Fruit fly (Drosophila melanogaster) whole organism, wandering third instar larva: ENCODE measurements around the gene Cyp4c3.
A peak's percentile ranks its signal among the peaks of the same experiment; 100 is the strongest.

Experiments used
- Abd-B ChIP-seq: fragments of >200 bp; optimal IDR thresholded peaks from 2 replicates; lab custom pipeline; 2017; ENCODE audit warnings: missing biosample characterization, missing genetic modification characterization
- CG32264 ChIP-seq: fragments of 200-800 bp; sonication (Bioruptor generic); optimal IDR thresholded peaks from 2 replicates; lab custom pipeline; 2016; ENCODE audit warnings: missing biosample characterization, missing genetic modification characterization
- CG9705 ChIP-seq: fragments of 200-800 bp; sonication (Bioruptor generic); optimal IDR thresholded peaks from 2 replicates; lab custom pipeline; 2018; ENCODE audit warnings: missing biosample characterization, mild to moderate bottlenecking, missing genetic modification characterization
- Dfd ChIP-seq: fragments of >200 bp; optimal IDR thresholded peaks from 2 replicates; lab custom pipeline; 2017; ENCODE audit warnings: missing biosample characterization, missing genetic modification characterization
- Dif ChIP-seq: fragments of 200-275, 200-300 bp; sonication (Bioruptor generic); optimal IDR thresholded peaks from 2 replicates; lab custom pipeline; 2018; ENCODE audit warnings: missing biosample characterization, missing genetic modification characterization; ENCODE audit not compliant: partially characterized antibody
- HLH106 ChIP-seq: fragments of 200-800 bp; optimal IDR thresholded peaks from 3 replicates; lab custom pipeline; 2019; ENCODE audit warnings: missing biosample characterization, mild to moderate bottlenecking, missing genetic modification characterization, moderate library complexity
- Hr78 ChIP-seq: fragments of >200 bp; optimal IDR thresholded peaks from 2 replicates; lab custom pipeline; 2017; ENCODE audit warnings: missing biosample characterization, missing genetic modification characterization
- Hr83 ChIP-seq: fragments of 200-300 bp; sonication (Bioruptor generic); optimal IDR thresholded peaks from 2 replicates; lab custom pipeline; 2016; ENCODE audit warnings: missing biosample characterization, mild to moderate bottlenecking, missing genetic modification characterization, moderate library complexity; ENCODE audit not compliant: poor library complexity, severe bottlenecking
- Jra ChIP-seq: sonication (Bioruptor generic); optimal IDR thresholded peaks from 2 replicates; lab custom pipeline; 2016; ENCODE audit warnings: missing biosample characterization, missing genetic modification characterization
- Myc ChIP-seq: fragments of >200 bp; optimal IDR thresholded peaks from 2 replicates; lab custom pipeline; 2017
- OdsH ChIP-seq: fragments of 200-800 bp; sonication (Bioruptor generic); optimal IDR thresholded peaks from 2 replicates; lab custom pipeline; 2016; ENCODE audit warnings: missing biosample characterization, mild to moderate bottlenecking, missing genetic modification characterization
- Rel ChIP-seq, 2 experiments: fragments of 200-800 bp; sonication (Bioruptor generic) in 1 of 2; optimal IDR thresholded peaks; 2 replicates in 1 of 2; 3 replicates in 1 of 2; lab custom pipeline; 2016 to 2019; ENCODE audit warnings: mild to moderate bottlenecking in 2 of 2, missing biosample characterization in 2 of 2, missing genetic modification characterization in 2 of 2, moderate library complexity in 1 of 2
- Sp1 ChIP-seq: fragments of 200-800 bp; sonication (Bioruptor generic); optimal IDR thresholded peaks from 3 replicates; lab custom pipeline; 2019; ENCODE audit warnings: missing biosample characterization, mild to moderate bottlenecking, missing genetic modification characterization, moderate library complexity
- Vsx2 ChIP-seq: fragments of 200-300, 225-300 bp; sonication (Bioruptor generic); optimal IDR thresholded peaks from 2 replicates; lab custom pipeline; 2018; ENCODE audit warnings: missing biosample characterization, missing genetic modification characterization; ENCODE audit not compliant: partially characterized antibody
- br ChIP-seq: fragments of 200-800 bp; sonication (Bioruptor generic); optimal IDR thresholded peaks from 2 replicates; lab custom pipeline; 2016; ENCODE audit warnings: missing biosample characterization, missing genetic modification characterization
- brk ChIP-seq: fragments of 200-800 bp; sonication (Bioruptor generic); optimal IDR thresholded peaks from 2 replicates; lab custom pipeline; 2016; ENCODE audit warnings: missing biosample characterization, mild to moderate bottlenecking, missing genetic modification characterization
- dl ChIP-seq, 2 experiments: fragments of 175-275, 200-275 bp in 1 of 2; fragments of 200-275 bp in 1 of 2; sonication (Bioruptor generic); optimal IDR thresholded peaks; lab custom pipeline; 2018; ENCODE audit warnings: mild to moderate bottlenecking in 2 of 2, missing biosample characterization in 2 of 2, missing genetic modification characterization in 2 of 2, moderate library complexity in 2 of 2; ENCODE audit not compliant: partially characterized antibody in 2 of 2, insufficient read depth in 1 of 2
- dmrt93B ChIP-seq: fragments of 200-800 bp; sonication (Bioruptor generic); optimal IDR thresholded peaks from 2 replicates; lab custom pipeline; 2018; ENCODE audit warnings: missing biosample characterization, mild to moderate bottlenecking, missing genetic modification characterization
- ey ChIP-seq: fragments of 200-800 bp; sonication (Bioruptor generic); optimal IDR thresholded peaks from 2 replicates; lab custom pipeline; 2016; ENCODE audit warnings: missing biosample characterization, missing genetic modification characterization
- foxo ChIP-seq, 2 experiments: fragments of 200-800 bp; sonication (Bioruptor generic); optimal IDR thresholded peaks; 2 replicates in 1 of 2; 3 replicates in 1 of 2; lab custom pipeline; 2016 to 2017; ENCODE audit warnings: missing biosample characterization in 2 of 2, missing genetic modification characterization in 2 of 2
- fru ChIP-seq: fragments of 200-800 bp; sonication (Bioruptor generic); optimal IDR thresholded peaks from 3 replicates; lab custom pipeline; 2016; ENCODE audit warnings: missing biosample characterization, mild to moderate bottlenecking, missing genetic modification characterization
- h ChIP-seq: fragments of 200-800 bp; sonication (Bioruptor generic); optimal IDR thresholded peaks from 3 replicates; lab custom pipeline; 2016; ENCODE audit warnings: missing biosample characterization, mild to moderate bottlenecking, missing genetic modification characterization
- jim ChIP-seq: fragments of 175-275, 200-325 bp; sonication (Bioruptor generic); optimal IDR thresholded peaks from 2 replicates; lab custom pipeline; 2016; ENCODE audit warnings: missing biosample characterization, mild to moderate bottlenecking, missing genetic modification characterization
- lola ChIP-seq: fragments of >200 bp; optimal IDR thresholded peaks from 2 replicates; lab custom pipeline; 2017; ENCODE audit warnings: missing biosample characterization, missing genetic modification characterization
- psq ChIP-seq: fragments of 200-800 bp; sonication (Bioruptor generic); optimal IDR thresholded peaks from 3 replicates; lab custom pipeline; 2017; ENCODE audit warnings: missing biosample characterization, mild to moderate bottlenecking, missing genetic modification characterization, moderate library complexity
- rgr ChIP-seq: fragments of 200-800 bp; sonication (Bioruptor generic); optimal IDR thresholded peaks from 3 replicates; lab custom pipeline; 2016; ENCODE audit warnings: missing biosample characterization, mild to moderate bottlenecking, missing genetic modification characterization
- sv ChIP-seq: fragments of 200-800 bp; sonication (Bioruptor generic); optimal IDR thresholded peaks from 3 replicates; lab custom pipeline; 2016; ENCODE audit warnings: missing biosample characterization, missing genetic modification characterization
- tai ChIP-seq: sonication (Bioruptor generic); optimal IDR thresholded peaks from 2 replicates; lab custom pipeline; 2016; ENCODE audit warnings: missing biosample characterization, missing genetic modification characterization
- usp ChIP-seq: fragments of >200 bp; optimal IDR thresholded peaks from 2 replicates; lab custom pipeline; 2017; ENCODE audit warnings: missing biosample characterization, missing genetic modification characterization
- woc ChIP-seq: sonication (Bioruptor generic); optimal IDR thresholded peaks from 2 replicates; lab custom pipeline; 2016; ENCODE audit warnings: missing biosample characterization, mild to moderate bottlenecking, missing genetic modification characterization

Cyp4c3 gene

dm6 chr3R:30888550-30889259 lies 5.1 kb upstream of the Cyp4c3 start, which contains the start of gene Sap-r:
Gene Sap-r (minus strand): TSS chr3R:30889062.
- TF ChIP-seq CG32264 (GFP tag; lab: Kevin White, UChicago) (peak; percentile 14), woc (GFP tag; lab: Kevin White, UChicago) (no peak), HLH106 (peak; percentile 12), Myc (peak; percentile 27), psq (peak; percentile 60), usp (GFP tag; lab: Kevin White, UChicago) (no peak), sv (GFP tag; lab: Kevin White, UChicago) (no peak), Rel (GFP tag; optimal IDR thresholded peaks at IDR 0.05; lab: Kevin White, UChicago) (no peak), Rel (tag; optimal IDR thresholded peaks at IDR 0.05; lab: Kevin White, UChicago) (peak; percentile 66), tai (peak; percentile 22), OdsH (GFP tag; lab: Kevin White, UChicago) (no peak), Vsx2 (no peak), lola (GFP tag; lab: Kevin White, UChicago) (no peak), Jra (GFP tag; lab: Kevin White, UChicago) (peak; percentile 12), h (GFP tag; lab: Kevin White, UChicago) (peak; percentile 43), Dif (GFP tag; lab: Kevin White, UChicago) (peak; percentile 44), Sp1 (GFP tag; lab: Kevin White, UChicago) (peak; percentile 57), br (GFP tag; lab: Kevin White, UChicago) (peak; percentile 38)

- TF ChIP-seq foxo (GFP tag; optimal IDR thresholded peaks at IDR 0.05; lab: Kevin White, UChicago) = no peak
- no peak for TF ChIP-seq Rel (GFP tag; optimal IDR thresholded peaks at IDR 0.05; lab: Kevin White, UChicago)
- no peak for TF ChIP-seq Rel (tag; optimal IDR thresholded peaks at IDR 0.05; lab: Kevin White, UChicago)
- TF ChIP-seq dmrt93B (GFP tag; lab: Kevin White, UChicago) = no peak
- TF ChIP-seq rgr (GFP tag; lab: Kevin White, UChicago) = peak; percentile 23
- no peak for TF ChIP-seq woc (GFP tag; lab: Kevin White, UChicago)
- TF ChIP-seq lola (GFP tag; lab: Kevin White, UChicago) = no peak
Measured at dm6 chr3R:30890045-30890444, 3.8 kb upstream of the Cyp4c3 start.

dm6 chr3R:30902061-30902460 lies 8.2 kb downstream of the Cyp4c3 start, which contains the start of gene CG33483:
Gene CG33483 (minus strand): TSS chr3R:30902161.
- no peak for TF ChIP-seq OdsH (GFP tag; lab: Kevin White, UChicago)
- TF ChIP-seq jim (GFP tag; lab: Kevin White, UChicago) = no peak
- no peak for TF ChIP-seq brk (GFP tag; lab: Kevin White, UChicago)
- TF ChIP-seq Dfd (GFP tag; lab: Kevin White, UChicago) = no peak
- no peak for TF ChIP-seq Jra (GFP tag; lab: Kevin White, UChicago)
- no peak for TF ChIP-seq Sp1 (GFP tag; lab: Kevin White, UChicago)
- no peak for TF ChIP-seq Abd-B (GFP tag; lab: Kevin White, UChicago)
- TF ChIP-seq Hr83 = no peak
- TF ChIP-seq Hr78 (GFP tag; lab: Kevin White, UChicago) = no peak
- TF ChIP-seq Rel (GFP tag; optimal IDR thresholded peaks at IDR 0.05; lab: Kevin White, UChicago) = no peak
- TF ChIP-seq Rel (tag; optimal IDR thresholded peaks at IDR 0.05; lab: Kevin White, UChicago) = no peak
- TF ChIP-seq ey (GFP tag; lab: Kevin White, UChicago) = no peak
- TF ChIP-seq sv (GFP tag; lab: Kevin White, UChicago) = no peak
- TF ChIP-seq HLH106 = no peak
- no peak for TF ChIP-seq br (GFP tag; lab: Kevin White, UChicago)
- TF ChIP-seq Vsx2 = no peak

- TF ChIP-seq Rel (GFP tag; optimal IDR thresholded peaks at IDR 0.05; lab: Kevin White, UChicago) = no peak
- TF ChIP-seq Rel (tag; optimal IDR thresholded peaks at IDR 0.05; lab: Kevin White, UChicago) = no peak
- no peak for TF ChIP-seq CG32264 (GFP tag; lab: Kevin White, UChicago)
- no peak for TF ChIP-seq brk (GFP tag; lab: Kevin White, UChicago)
- no peak for TF ChIP-seq Hr78 (GFP tag; lab: Kevin White, UChicago)
- TF ChIP-seq lola (GFP tag; lab: Kevin White, UChicago) = no peak
- TF ChIP-seq CG9705 (GFP tag; lab: Kevin White, UChicago) = no peak
- TF ChIP-seq dl (GFP tag; optimal IDR thresholded peaks at IDR 0.05; lab: Kevin White, UChicago; ENCODE audit: insufficient read depth in 1 of 2, partially characterized antibody in 2 of 2) = no peak
- TF ChIP-seq foxo (GFP tag; optimal IDR thresholded peaks at IDR 0.05; lab: Kevin White, UChicago) = no peak
- TF ChIP-seq Jra (GFP tag; lab: Kevin White, UChicago) = no peak
- no peak for TF ChIP-seq fru (GFP tag; lab: Kevin White, UChicago)
Measured at dm6 chr3R:30903994-30904393, 10.2 kb downstream of the Cyp4c3 start.
